Worm (Caenorhabditis elegans) whole organism, L1 larva: Measurements from ENCODE around the gene nspc-18.

ENCODE experiments used
- C16A3.4 ChIP-seq: fragments of 150-350 bp; optimal IDR thresholded peaks from 2 replicates; lab custom pipeline; 2014; ENCODE audit warnings: missing biosample characterization, missing genetic modification characterization
- alr-1 ChIP-seq: fragments of 200-800 bp; sonication (Bioruptor generic); optimal IDR thresholded peaks from 2 replicates; lab custom pipeline; 2018; ENCODE audit warnings: borderline replicate concordance, mild to moderate bottlenecking, missing genetic modification characterization, missing compliant biosample characterization
- blmp-1 ChIP-seq: fragments of 150-350 bp; optimal IDR thresholded peaks from 2 replicates; lab custom pipeline; 2014; ENCODE audit warnings: missing biosample characterization, missing genetic modification characterization
- ceh-8 ChIP-seq: fragments of 200-800 bp; sonication (Bioruptor generic); optimal IDR thresholded peaks from 2 replicates; lab custom pipeline; 2018; ENCODE audit warnings: mild to moderate bottlenecking, missing genetic modification characterization, moderate library complexity, missing compliant biosample characterization
- ceh-82 ChIP-seq, 3 experiments: fragments of 150-350 bp in 1 of 3; sonication (generic microtip) in 2 of 3; optimal IDR thresholded peaks; 2 replicates each; lab custom pipeline; 2014 to 2017; ENCODE audit warnings: missing biosample characterization in 3 of 3, missing genetic modification characterization in 3 of 3
- ceh-88 ChIP-seq: fragments of 200-800 bp; sonication (Bioruptor generic); IDR thresholded peaks from 2 replicates; pipeline ENCODE4 v1.3.6; 2022; ENCODE audit warnings: missing genetic modification characterization, missing compliant biosample characterization
- dpl-1 ChIP-seq, 3 experiments: fragments of 150-350 bp in 2 of 3; sonication (generic microtip) in 1 of 3; optimal IDR thresholded peaks; 2 replicates each; lab custom pipeline; 2014 to 2017; ENCODE audit warnings: missing biosample characterization in 3 of 3, missing genetic modification characterization in 3 of 3, missing genetic modification reagents in 3 of 3
- dsc-1 ChIP-seq: sonication (generic microtip); optimal IDR thresholded peaks from 2 replicates; lab custom pipeline; 2016; ENCODE audit warnings: mild to moderate bottlenecking, missing genetic modification characterization, missing compliant biosample characterization
- efl-1 ChIP-seq, 4 experiments: fragments of 150-350 bp; optimal IDR thresholded peaks in 3 of 4; peaks in 1 of 4; 1 replicate in 1 of 4; 2 replicates in 3 of 4; lab custom pipeline; 2014; ENCODE audit warnings: missing biosample characterization in 2 of 4, missing genetic modification characterization in 2 of 4, missing genetic modification reagents in 2 of 4
- efl-3 ChIP-seq: fragments of 200-800 bp; sonication (Bioruptor generic); optimal IDR thresholded peaks from 2 replicates; lab custom pipeline; 2018; ENCODE audit warnings: mild to moderate bottlenecking, missing genetic modification characterization, missing compliant biosample characterization
- egl-13 ChIP-seq: sonication (generic microtip); optimal IDR thresholded peaks from 2 replicates; lab custom pipeline; 2016; ENCODE audit warnings: missing genotype, missing genetic modification reagents, missing genetic modification characterization, missing compliant biosample characterization
- elt-3 ChIP-seq, 6 experiments: fragments of 150-350 bp in 1 of 6; sonication (generic microtip); optimal IDR thresholded peaks; 2 replicates each; lab custom pipeline; 2017 to 2018; ENCODE audit warnings: missing biosample characterization in 6 of 6, missing genetic modification characterization in 6 of 6, inconsistent platforms in 1 of 6
- grh-1 ChIP-seq: fragments of 200-800 bp; sonication (Bioruptor generic); IDR thresholded peaks from 2 replicates; pipeline ENCODE4 v1.3.6; 2022; ENCODE audit warnings: missing genetic modification reagents, missing genetic modification characterization, missing compliant biosample characterization
- hlh-4 ChIP-seq: sonication (generic microtip); optimal IDR thresholded peaks from 2 replicates; lab custom pipeline; 2016; ENCODE audit warnings: mild to moderate bottlenecking, missing genetic modification characterization, missing compliant biosample characterization
- jun-1 ChIP-seq: fragments of 150-350 bp; optimal IDR thresholded peaks from 2 replicates; lab custom pipeline; 2014; ENCODE audit warnings: missing biosample characterization, missing genetic modification reagents, missing genetic modification characterization
- lin-14 ChIP-seq: fragments of 200-800 bp; sonication (Bioruptor generic); optimal IDR thresholded peaks from 2 replicates; lab custom pipeline; 2018; ENCODE audit warnings: mild to moderate bottlenecking, missing genetic modification characterization, moderate library complexity, missing compliant biosample characterization
- lin-35 ChIP-seq, 2 experiments: fragments of 150-350 bp; optimal IDR thresholded peaks; 2 replicates each; lab custom pipeline; 2014; ENCODE audit warnings: missing biosample characterization in 2 of 2, missing genetic modification characterization in 2 of 2, missing genetic modification reagents in 2 of 2
- lin-39 ChIP-seq: fragments of 150-350 bp; optimal IDR thresholded peaks from 2 replicates; lab custom pipeline; 2014; ENCODE audit warnings: missing biosample characterization, missing genetic modification reagents, missing genetic modification characterization
- lsy-2 ChIP-seq, 2 experiments: fragments of 150-350 bp; optimal IDR thresholded peaks; 2 replicates each; lab custom pipeline; 2014; ENCODE audit warnings: missing biosample characterization in 2 of 2, missing genetic modification characterization in 2 of 2
- nhr-19 ChIP-seq: fragments of 200-800 bp; sonication (Bioruptor generic); conservative IDR thresholded peaks from 2 replicates; pipeline ENCODE4 v1.3.6; 2022; ENCODE audit warnings: missing genetic modification characterization, missing compliant biosample characterization
- nhr-20 ChIP-seq: sonication (generic microtip); optimal IDR thresholded peaks from 2 replicates; lab custom pipeline; 2016; ENCODE audit warnings: mild to moderate bottlenecking, missing genetic modification characterization, missing compliant biosample characterization
- nhr-237 ChIP-seq: fragments of 150-350 bp; optimal IDR thresholded peaks from 2 replicates; lab custom pipeline; 2014; ENCODE audit warnings: missing biosample characterization, missing genetic modification characterization
- nhr-28 ChIP-seq: fragments of 150-350 bp; optimal IDR thresholded peaks from 2 replicates; lab custom pipeline; 2014; ENCODE audit warnings: missing biosample characterization, missing genetic modification characterization
- nhr-71 ChIP-seq: sonication (generic microtip); optimal IDR thresholded peaks from 2 replicates; lab custom pipeline; 2016; ENCODE audit warnings: mild to moderate bottlenecking, missing genetic modification characterization, moderate library complexity, missing compliant biosample characterization
- nhr-85 ChIP-seq: sonication (generic microtip); peaks from one replicate; lab custom pipeline; 2016; ENCODE audit warnings: missing genetic modification characterization, inconsistent platforms, missing compliant biosample characterization
- pax-3 ChIP-seq: fragments of 200-800 bp; sonication (Bioruptor generic); optimal IDR thresholded peaks from 2 replicates; lab custom pipeline; 2018; ENCODE audit warnings: mild to moderate bottlenecking, missing genetic modification characterization, moderate library complexity, missing compliant biosample characterization
- skn-1 ChIP-seq: fragments of 150-350 bp; optimal IDR thresholded peaks from 2 replicates; lab custom pipeline; 2014; ENCODE audit warnings: missing biosample characterization, missing genetic modification characterization
- snu-23 ChIP-seq: sonication (generic microtip); optimal IDR thresholded peaks from 2 replicates; lab custom pipeline; 2016; ENCODE audit warnings: missing genetic modification characterization, missing compliant biosample characterization
- sox-4 ChIP-seq: sonication (generic microtip); optimal IDR thresholded peaks from 2 replicates; lab custom pipeline; 2016; ENCODE audit warnings: missing genetic modification characterization, missing compliant biosample characterization
- swsn-7 ChIP-seq: sonication (generic microtip); optimal IDR thresholded peaks from 2 replicates; lab custom pipeline; 2016; ENCODE audit warnings: missing genetic modification characterization, missing compliant biosample characterization
- tlp-1 ChIP-seq: fragments of 150-350 bp; optimal IDR thresholded peaks from 2 replicates; lab custom pipeline; 2014; ENCODE audit warnings: missing biosample characterization, missing genetic modification characterization
- unc-30 ChIP-seq: sonication (generic microtip); optimal IDR thresholded peaks from 2 replicates; lab custom pipeline; 2017; ENCODE audit warnings: missing biosample characterization, missing genetic modification characterization
- unc-86 ChIP-seq: sonication (generic microtip); optimal IDR thresholded peaks from 2 replicates; lab custom pipeline; 2016; ENCODE audit warnings: missing genetic modification characterization, missing compliant biosample characterization
- unc-98 ChIP-seq: fragments of 200-800 bp; sonication (Bioruptor generic); IDR thresholded peaks from 2 replicates; pipeline ENCODE4 v1.3.6; 2022; ENCODE audit warnings: missing genetic modification characterization, missing compliant biosample characterization
- vab-15 ChIP-seq: sonication (generic microtip); optimal IDR thresholded peaks from 2 replicates; lab custom pipeline; 2017; ENCODE audit warnings: missing genotype, mild to moderate bottlenecking, missing genetic modification characterization, missing compliant biosample characterization
- zag-1 ChIP-seq: fragments of 150-350 bp; optimal IDR thresholded peaks from 2 replicates; lab custom pipeline; 2014; ENCODE audit warnings: missing biosample characterization, missing genetic modification characterization
- ztf-11 ChIP-seq, 2 experiments: sonication (generic microtip); optimal IDR thresholded peaks; 2 replicates each; lab custom pipeline; 2016 to 2017; ENCODE audit warnings: missing genetic modification characterization in 2 of 2, missing biosample characterization in 1 of 2, missing compliant biosample characterization in 1 of 2

The nspc-18 gene

ce11 chrX:14557352-14557935, 30.0 kb upstream of the nspc-18 start (continued):
- TF ChIP-seq hlh-4 (tag; lab: Kevin White, UChicago) (no peak), snu-23 (GFP tag; lab: Kevin White, UChicago) (peak; percentile 70), ceh-82 (tag; optimal IDR thresholded peaks at IDR 0.05; lab: Kevin White, UChicago) (peak; percentile 45 to 59 (median 59)), unc-98 (GFP tag; lab: Robert Waterston, UW) (0 out of 2 replicates have a peak, but pooled peaks have one; percentile 22), unc-86 (tag; lab: Kevin White, UChicago) (peak; percentile 68), egl-13 (peak; percentile 28), dsc-1 (tag; lab: Kevin White, UChicago) (peak; percentile 17), dpl-1 (GFP tag; optimal IDR thresholded peaks at IDR 0.05; lab: Kevin White, UChicago) (peak in 1 of 3 experiments; percentile 2), swsn-7 (tag; lab: Kevin White, UChicago) (peak; percentile 64), ceh-88 (GFP tag; lab: Robert Waterston, UW) (no peak), nhr-19 (GFP tag; lab: Robert Waterston, UW) (peak; percentile 80), lsy-2 (tag; optimal IDR thresholded peaks at IDR 0.05; lab: Kevin White, UChicago) (peak; percentile 41 to 56), lin-14 (GFP tag; lab: Kevin White, UChicago) (peak; percentile 96), elt-3 (tag; optimal IDR thresholded peaks at IDR 0.05; lab: Kevin White, UChicago) (peak in 1 of 6 experiments; percentile 13), nhr-71 (tag; lab: Kevin White, UChicago) (peak; percentile 96), zag-1 (tag; lab: Kevin White, UChicago) (no peak), nhr-28 (no peak)

- TF ChIP-seq nhr-71 (tag; lab: Kevin White, UChicago), result peak; percentile 66
- no peak for TF ChIP-seq grh-1
- TF ChIP-seq tlp-1, result no peak
- TF ChIP-seq lsy-2 (tag; optimal IDR thresholded peaks at IDR 0.05; lab: Kevin White, UChicago), result no peak
- peak; percentile 8 for TF ChIP-seq snu-23 (GFP tag; lab: Kevin White, UChicago)
- no peak for TF ChIP-seq skn-1
- peak; percentile 36 for TF ChIP-seq lin-14 (GFP tag; lab: Kevin White, UChicago)
- no peak for TF ChIP-seq nhr-237 (tag; lab: Kevin White, UChicago)
- TF ChIP-seq unc-30, result no peak
- TF ChIP-seq ceh-8, result no peak
- no peak for TF ChIP-seq vab-15 (tag; lab: Kevin White, UChicago)
- no peak for TF ChIP-seq nhr-19 (GFP tag; lab: Robert Waterston, UW)
- no peak for TF ChIP-seq efl-3 (GFP tag; lab: Kevin White, UChicago)
- TF ChIP-seq nhr-20 (tag; lab: Kevin White, UChicago), result peak; percentile 24
- TF ChIP-seq alr-1 (tag; lab: Kevin White, UChicago), result no peak
- peak; percentile 51 for TF ChIP-seq nhr-85 (tag; lab: Kevin White, UChicago)
- no peak for TF ChIP-seq jun-1 (tag; lab: Kevin White, UChicago)
- peak; percentile 27 for TF ChIP-seq blmp-1
- TF ChIP-seq lin-39, result no peak
- TF ChIP-seq ztf-11 (tag; optimal IDR thresholded peaks at IDR 0.05; lab: Kevin White, UChicago), result no peak
- TF ChIP-seq lin-35 (GFP tag; optimal IDR thresholded peaks at IDR 0.05; lab: Kevin White, UChicago), result peak in 1 of 2 experiments; percentile 13
These were observed 28.9 kb upstream of the nspc-18 start for ce11 chrX:14556403-14556802.

- TF ChIP-seq nhr-85 (tag; lab: Kevin White, UChicago) (peak; percentile 61), efl-1 (optimal IDR thresholded peaks at IDR 0.05; lab: Kevin White, UChicago) (no peak), efl-1 (GFP tag; optimal IDR thresholded peaks at IDR 0.05 in 1 of 2; lab: Kevin White, UChicago) (no peak)
These were observed 22.3 kb upstream of the nspc-18 start, which contains the start of gene ram-5 for ce11 chrX:14549709-14550199. Gene ram-5, plus strand, starts transcription at chrX:14550149.

ce11 chrX:14545543-14545942, 18.1 kb upstream of the nspc-18 start, which contains the start of gene enri-2:
Gene enri-2, plus strand, starts transcription at chrX:14545843.
- no peak for TF ChIP-seq hlh-4 (tag; lab: Kevin White, UChicago)
- TF ChIP-seq dpl-1 (GFP tag; optimal IDR thresholded peaks at IDR 0.05; lab: Kevin White, UChicago), result no peak
- no peak for TF ChIP-seq C16A3.4 (tag; lab: Kevin White, UChicago)
- no peak for TF ChIP-seq pax-3 (tag; lab: Kevin White, UChicago)
- TF ChIP-seq sox-4, result no peak
- TF ChIP-seq, all 84 proteins: peak for 0
